Fruit fly (Drosophila melanogaster) whole organism, adult: Measurements from ENCODE around the gene CG14795.
A peak's percentile ranks its signal among the peaks of the same experiment; 100 is the strongest.

Experiments
- CG11617 ChIP-seq: fragments of 200-800 bp; sonication (Bioruptor generic); optimal IDR thresholded peaks from 2 replicates; lab custom pipeline; 2017; ENCODE audit warnings: mild to moderate bottlenecking, missing biosample characterization, missing genetic modification reagents, missing genetic modification characterization
- CG12768 ChIP-seq: fragments of 200-800 bp; sonication (Bioruptor generic); optimal IDR thresholded peaks from 2 replicates; lab custom pipeline; 2017; ENCODE audit warnings: missing biosample characterization, missing genetic modification characterization, mild to moderate bottlenecking, moderate library complexity, missing genetic modification reagents
- CG14711 ChIP-seq: fragments of 200-800 bp; sonication (Bioruptor generic); optimal IDR thresholded peaks from 2 replicates; lab custom pipeline; 2018; ENCODE audit warnings: missing biosample characterization, mild to moderate bottlenecking, missing genetic modification characterization, moderate library complexity
- CG1620 ChIP-seq: fragments of 200-800 bp; sonication (Bioruptor generic); optimal IDR thresholded peaks from 2 replicates; lab custom pipeline; 2016; ENCODE audit warnings: missing biosample characterization, missing genetic modification characterization
- CG33017 ChIP-seq: fragments of 200-800 bp; sonication (Bioruptor generic); optimal IDR thresholded peaks from 2 replicates; lab custom pipeline; 2018; ENCODE audit warnings: missing biosample characterization, mild to moderate bottlenecking, missing genetic modification characterization, moderate library complexity
- CG5204 ChIP-seq: fragments of 200-800 bp; sonication (Bioruptor generic); optimal IDR thresholded peaks from 2 replicates; lab custom pipeline; 2016; ENCODE audit warnings: missing biosample characterization, missing genetic modification characterization
- CG7045 ChIP-seq: fragments of 200-800 bp; sonication (Bioruptor generic); optimal IDR thresholded peaks from 2 replicates; lab custom pipeline; 2017; ENCODE audit warnings: missing biosample characterization, mild to moderate bottlenecking, missing genetic modification characterization
- CG7101 ChIP-seq: fragments of 200-800 bp; sonication (Bioruptor generic); optimal IDR thresholded peaks from 2 replicates; lab custom pipeline; 2018; ENCODE audit warnings: missing biosample characterization, mild to moderate bottlenecking, missing genetic modification characterization, moderate library complexity
- Clk ChIP-seq: fragments of 200-800 bp; sonication (Bioruptor generic); optimal IDR thresholded peaks from 2 replicates; lab custom pipeline; 2017; ENCODE audit warnings: missing biosample characterization, missing genetic modification characterization
- Crg-1 ChIP-seq: fragments of 200-800 bp; sonication (Bioruptor generic); optimal IDR thresholded peaks from 2 replicates; lab custom pipeline; 2016; ENCODE audit warnings: missing biosample characterization, missing genetic modification characterization
- Hr96 ChIP-seq: fragments of 200-800 bp; sonication (Bioruptor generic); optimal IDR thresholded peaks from 2 replicates; lab custom pipeline; 2016; ENCODE audit warnings: missing biosample characterization, missing genetic modification characterization
- Mnt ChIP-seq: fragments of 200-800 bp; sonication (Bioruptor generic); optimal IDR thresholded peaks from 2 replicates; lab custom pipeline; 2016; ENCODE audit warnings: missing biosample characterization, mild to moderate bottlenecking, missing genetic modification characterization
- bab1 ChIP-seq: fragments of 200-800 bp; sonication (Bioruptor generic); optimal IDR thresholded peaks from 3 replicates; lab custom pipeline; 2019; ENCODE audit warnings: missing biosample characterization, mild to moderate bottlenecking, missing genetic modification characterization, moderate library complexity
- cic ChIP-seq: fragments of 200-800 bp; sonication (Bioruptor generic); optimal IDR thresholded peaks from 2 replicates; lab custom pipeline; 2017; ENCODE audit warnings: missing biosample characterization, mild to moderate bottlenecking, missing genetic modification characterization, moderate library complexity
- cnc ChIP-seq, 2 experiments: fragments of >200 bp; optimal IDR thresholded peaks; 2 replicates each; lab custom pipeline; 2017
- kay ChIP-seq: fragments of 200-800 bp; sonication (Bioruptor generic); peaks from one replicate; lab custom pipeline; 2016; ENCODE audit warnings: missing biosample characterization, missing genetic modification characterization, borderline replicate concordance
- ovo ChIP-seq: fragments of 200-800 bp; sonication (Bioruptor generic); optimal IDR thresholded peaks from 2 replicates; lab custom pipeline; 2016; ENCODE audit warnings: missing biosample characterization, missing genetic modification characterization
- pad ChIP-seq: fragments of 200-800 bp; sonication (Bioruptor generic); optimal IDR thresholded peaks from 3 replicates; lab custom pipeline; 2017; ENCODE audit warnings: missing biosample characterization, missing genetic modification characterization, mild to moderate bottlenecking, moderate library complexity, missing genetic modification reagents
- tj ChIP-seq: fragments of 200-800 bp; sonication (Bioruptor generic); optimal IDR thresholded peaks from 3 replicates; lab custom pipeline; 2017; ENCODE audit warnings: missing biosample characterization, mild to moderate bottlenecking, missing genetic modification characterization, moderate library complexity
- toe ChIP-seq: fragments of 200-800 bp; sonication (Bioruptor generic); optimal IDR thresholded peaks from 2 replicates; lab custom pipeline; 2016; ENCODE audit warnings: missing biosample characterization, missing genetic modification characterization

Gene CG14795

dm6 chrX:1467382-1467592, 45.3 kb downstream of the CG14795 start, which contains the start of gene CG14778:
Gene CG14778 (plus strand): TSS chrX:1467493.
- no peak for TF ChIP-seq CG12768 (GFP tag; lab: Kevin White, UChicago)
- no peak for TF ChIP-seq toe (GFP tag; lab: Kevin White, UChicago)
- no peak for TF ChIP-seq cic
- no peak for TF ChIP-seq CG11617
- no peak for TF ChIP-seq tj (GFP tag; lab: Kevin White, UChicago)
- no peak for TF ChIP-seq Mnt
- no peak for TF ChIP-seq CG1620 (GFP tag; lab: Kevin White, UChicago)
- no peak for TF ChIP-seq kay (GFP tag; lab: Kevin White, UChicago)
- no peak for TF ChIP-seq CG14711 (tag; lab: Kevin White, UChicago)
- TF ChIP-seq bab1 (GFP tag; lab: Kevin White, UChicago) = no peak
- TF ChIP-seq CG33017 (tag; lab: Kevin White, UChicago) = no peak
- TF ChIP-seq Clk = no peak
- no peak for TF ChIP-seq CG7045 (GFP tag; lab: Kevin White, UChicago)
- no peak for TF ChIP-seq pad (GFP tag; lab: Kevin White, UChicago)
- no peak for TF ChIP-seq Crg-1 (GFP tag; lab: Kevin White, UChicago)
- TF ChIP-seq Hr96 = no peak
- no peak for TF ChIP-seq cnc (optimal IDR thresholded peaks at IDR 0.05; lab: Kevin White, UChicago)

- no peak for TF ChIP-seq kay (GFP tag; lab: Kevin White, UChicago)
- no peak for TF ChIP-seq CG7045 (GFP tag; lab: Kevin White, UChicago)
- TF ChIP-seq toe (GFP tag; lab: Kevin White, UChicago) = no peak
- TF ChIP-seq pad (GFP tag; lab: Kevin White, UChicago) = peak; percentile 73
- peak; percentile 94 for TF ChIP-seq tj (GFP tag; lab: Kevin White, UChicago)
- TF ChIP-seq Clk = no peak
- TF ChIP-seq Crg-1 (GFP tag; lab: Kevin White, UChicago) = no peak
- TF ChIP-seq CG1620 (GFP tag; lab: Kevin White, UChicago) = no peak
- peak; percentile 52 for TF ChIP-seq Hr96
- no peak for TF ChIP-seq CG33017 (tag; lab: Kevin White, UChicago)
- TF ChIP-seq Mnt = peak; percentile 89
- peak; percentile 25 for TF ChIP-seq CG11617
- no peak for TF ChIP-seq CG5204
- no peak for TF ChIP-seq CG14711 (tag; lab: Kevin White, UChicago)
- peak; percentile 6 for TF ChIP-seq bab1 (GFP tag; lab: Kevin White, UChicago)
- peak; percentile 99 for TF ChIP-seq cic
- TF ChIP-seq cnc (optimal IDR thresholded peaks at IDR 0.05; lab: Kevin White, UChicago) = peak; percentile 65 to 93
- peak; percentile 17 for TF ChIP-seq CG12768 (GFP tag; lab: Kevin White, UChicago)
- TF ChIP-seq CG7101 = peak; percentile 10
- TF ChIP-seq ovo (GFP tag; lab: Kevin White, UChicago) = peak; percentile 68
Observed at dm6 chrX:1466505-1467381, 45.9 kb downstream of the CG14795 start.

dm6 chrX:1465707-1466504, 46.7 kb downstream of the CG14795 start, which contains the start of the genes O-fut2 and CG14777:
Gene O-fut2 (minus strand): TSS chrX:1465996.
Gene CG14777 (plus strand): TSS chrX:1466134.
- TF ChIP-seq CG7101 (no peak), CG1620 (GFP tag; lab: Kevin White, UChicago) (no peak), kay (GFP tag; lab: Kevin White, UChicago) (no peak), toe (GFP tag; lab: Kevin White, UChicago) (no peak), Hr96 (no peak), CG33017 (tag; lab: Kevin White, UChicago) (no peak), CG5204 (no peak), Crg-1 (GFP tag; lab: Kevin White, UChicago) (no peak), Mnt (no peak), pad (GFP tag; lab: Kevin White, UChicago) (no peak), CG11617 (no peak), CG7045 (GFP tag; lab: Kevin White, UChicago) (no peak)

dm6 chrX:1464033-1464432, 48.6 kb downstream of the CG14795 start, which contains the start of gene Ns3:
Gene Ns3 (minus strand): TSS chrX:1464220.
- no peak for TF ChIP-seq cic
- TF ChIP-seq Mnt = peak; percentile 99
- peak; percentile 46 for TF ChIP-seq bab1 (GFP tag; lab: Kevin White, UChicago)
- no peak for TF ChIP-seq cnc (optimal IDR thresholded peaks at IDR 0.05; lab: Kevin White, UChicago)
- TF ChIP-seq toe (GFP tag; lab: Kevin White, UChicago) = no peak
- TF ChIP-seq CG33017 (tag; lab: Kevin White, UChicago) = no peak
